Worm (Caenorhabditis elegans) whole organism, mixed stage, embryonic: Measurements from ENCODE around the gene asp-19.

Experiments used
- M03D4.4 ChIP-seq: sonication (generic microtip); optimal IDR thresholded peaks from 2 replicates; lab custom pipeline; 2017; ENCODE audit warnings: mild to moderate bottlenecking, missing genetic modification characterization, missing compliant biosample characterization
- bed-3 ChIP-seq: fragments of 200-800 bp; sonication (Bioruptor generic); optimal IDR thresholded peaks from 3 replicates; lab custom pipeline; 2018; ENCODE audit warnings: mild to moderate bottlenecking, missing genetic modification characterization, moderate library complexity, missing compliant biosample characterization
- ceh-39 ChIP-seq: fragments of 150-350 bp; optimal IDR thresholded peaks from 2 replicates; lab custom pipeline; 2014; ENCODE audit warnings: missing biosample characterization, missing genetic modification characterization
- ceh-43 ChIP-seq: fragments of 200-800 bp; sonication (Bioruptor generic); optimal IDR thresholded peaks from 2 replicates; lab custom pipeline; 2018; ENCODE audit warnings: mild to moderate bottlenecking, missing genetic modification characterization, moderate library complexity, missing compliant biosample characterization
- ceh-83 ChIP-seq: fragments of 200-800 bp; sonication (Bioruptor generic); optimal IDR thresholded peaks from 2 replicates; lab custom pipeline; 2018; ENCODE audit warnings: mild to moderate bottlenecking, missing genetic modification characterization, missing compliant biosample characterization
- cnd-1 ChIP-seq: fragments of 200-800 bp; sonication (Bioruptor generic); optimal IDR thresholded peaks from 2 replicates; lab custom pipeline; 2018; ENCODE audit warnings: mild to moderate bottlenecking, missing genetic modification characterization, missing compliant biosample characterization
- drap-1 ChIP-seq: fragments of 200-800 bp; sonication (Bioruptor generic); optimal IDR thresholded peaks from 3 replicates; lab custom pipeline; 2018; ENCODE audit warnings: mild to moderate bottlenecking, missing genetic modification characterization, missing compliant biosample characterization
- elt-1 ChIP-seq: sonication (generic microtip); optimal IDR thresholded peaks from 2 replicates; lab custom pipeline; 2017; ENCODE audit warnings: missing genetic modification characterization, mild to moderate bottlenecking, missing compliant biosample characterization, antibody characterized with exemption, moderate library complexity, borderline replicate concordance; ENCODE audit not compliant: insufficient read depth
- elt-3 ChIP-seq: fragments of 150-350 bp; optimal IDR thresholded peaks from 2 replicates; lab custom pipeline; 2014; ENCODE audit warnings: missing biosample characterization, missing genetic modification characterization
- flh-1 ChIP-seq: fragments of 200-800 bp; sonication (Bioruptor generic); optimal IDR thresholded peaks from 2 replicates; lab custom pipeline; 2018; ENCODE audit warnings: mild to moderate bottlenecking, missing genetic modification characterization, moderate library complexity, missing compliant biosample characterization
- ham-2 ChIP-seq: fragments of 200-800 bp; sonication (Bioruptor generic); optimal IDR thresholded peaks from 2 replicates; lab custom pipeline; 2018; ENCODE audit warnings: mild to moderate bottlenecking, missing genetic modification characterization, missing compliant biosample characterization
- hlh-1 ChIP-seq: fragments of 150-350 bp; optimal IDR thresholded peaks from 2 replicates; lab custom pipeline; 2014; ENCODE audit warnings: missing biosample characterization, missing genetic modification reagents, missing genetic modification characterization
- lin-13 ChIP-seq: fragments of 150-350 bp; optimal IDR thresholded peaks from 2 replicates; lab custom pipeline; 2014; ENCODE audit warnings: missing biosample characterization, missing genetic modification characterization
- lin-32 ChIP-seq: fragments of 200-800 bp; sonication (Bioruptor generic); optimal IDR thresholded peaks from 2 replicates; lab custom pipeline; 2018; ENCODE audit warnings: mild to moderate bottlenecking, missing genetic modification characterization, missing compliant biosample characterization
- lsy-2 ChIP-seq: fragments of 150-350 bp; optimal IDR thresholded peaks from 2 replicates; lab custom pipeline; 2014; ENCODE audit warnings: missing biosample characterization, missing genetic modification characterization
- mep-1 ChIP-seq: fragments of 150-350 bp; optimal IDR thresholded peaks from 2 replicates; lab custom pipeline; 2017; ENCODE audit warnings: missing biosample characterization, missing genetic modification reagents, missing genetic modification characterization, inconsistent platforms
- mls-2 ChIP-seq: sonication (generic microtip); optimal IDR thresholded peaks from 2 replicates; lab custom pipeline; 2016; ENCODE audit warnings: mild to moderate bottlenecking, missing genetic modification characterization, moderate library complexity, missing compliant biosample characterization
- nhr-2 ChIP-seq: fragments of 150-350 bp; optimal IDR thresholded peaks from 2 replicates; lab custom pipeline; 2014; ENCODE audit warnings: missing biosample characterization, missing genetic modification characterization
- nhr-28 ChIP-seq: fragments of 150-350 bp; optimal IDR thresholded peaks from 2 replicates; lab custom pipeline; 2014; ENCODE audit warnings: missing biosample characterization, missing genetic modification characterization
- pha-4 ChIP-seq: fragments of 150-350 bp; optimal IDR thresholded peaks from 2 replicates; lab custom pipeline; 2018; ENCODE audit warnings: missing biosample characterization, missing genetic modification reagents, missing genetic modification characterization
- sem-2 ChIP-seq: fragments of 200-800 bp; sonication (Bioruptor generic); optimal IDR thresholded peaks from 2 replicates; lab custom pipeline; 2018; ENCODE audit warnings: mild to moderate bottlenecking, missing genetic modification characterization, missing compliant biosample characterization
- sptf-1 ChIP-seq: sonication (generic microtip); optimal IDR thresholded peaks from 2 replicates; lab custom pipeline; 2017; ENCODE audit warnings: mild to moderate bottlenecking, missing genetic modification characterization, moderate library complexity, missing compliant biosample characterization
- tbx-8 ChIP-seq: fragments of 200-800 bp; sonication (Bioruptor generic); optimal IDR thresholded peaks from 2 replicates; lab custom pipeline; 2018; ENCODE audit warnings: mild to moderate bottlenecking, missing genetic modification characterization, moderate library complexity, missing compliant biosample characterization
- unc-120 ChIP-seq: sonication (generic microtip); optimal IDR thresholded peaks from 2 replicates; lab custom pipeline; 2017; ENCODE audit warnings: missing genetic modification characterization, missing compliant biosample characterization; ENCODE audit not compliant: poor library complexity, severe bottlenecking
- unc-39 ChIP-seq: fragments of 150-350 bp; optimal IDR thresholded peaks from 2 replicates; lab custom pipeline; 2014; ENCODE audit warnings: missing biosample characterization, missing genetic modification characterization
- unc-62 ChIP-seq: fragments of 150-350 bp; optimal IDR thresholded peaks from 2 replicates; lab custom pipeline; 2014; ENCODE audit warnings: missing biosample characterization, missing genetic modification reagents, missing genetic modification characterization
- zip-8 ChIP-seq: fragments of 150-350 bp; optimal IDR thresholded peaks from 2 replicates; lab custom pipeline; 2014; ENCODE audit warnings: missing biosample characterization, missing genetic modification characterization
- ztf-11 ChIP-seq: fragments of 150-350 bp; optimal IDR thresholded peaks from 2 replicates; lab custom pipeline; 2014; ENCODE audit warnings: missing biosample characterization, missing genetic modification characterization

The asp-19 gene

ce11 chrV:18723604-18724003 is 5.6 kb downstream of the asp-19 start (continued):
- TF ChIP-seq lin-32 (GFP tag; lab: Kevin White, UChicago): peak; percentile 3

- TF ChIP-seq sem-2 (GFP tag; lab: Kevin White, UChicago) (no peak), lsy-2 (tag; lab: Kevin White, UChicago) (no peak), lin-13 (tag; lab: Kevin White, UChicago) (no peak), tbx-8 (GFP tag; lab: Kevin White, UChicago) (no peak), ceh-83 (no peak), hlh-1 (no peak), elt-1 (tag; lab: Kevin White, UChicago) (no peak), drap-1 (GFP tag; lab: Kevin White, UChicago) (no peak), ztf-11 (tag; lab: Kevin White, UChicago) (no peak), ceh-39 (tag; lab: Kevin White, UChicago) (no peak), nhr-2 (tag; lab: Kevin White, UChicago) (no peak)
Observed at ce11 chrV:18722510-18723299, 6.5 kb downstream of the asp-19 start.

ce11 chrV:18721873-18722272 is 7.3 kb downstream of the asp-19 start:
- TF ChIP-seq unc-120 (no peak), zip-8 (tag; lab: Kevin White, UChicago) (no peak), elt-1 (tag; lab: Kevin White, UChicago) (no peak), lin-32 (GFP tag; lab: Kevin White, UChicago) (no peak), sem-2 (GFP tag; lab: Kevin White, UChicago) (no peak), elt-3 (tag; lab: Kevin White, UChicago) (no peak)

- peak; percentile 78 for TF ChIP-seq tbx-8 (GFP tag; lab: Kevin White, UChicago)
- TF ChIP-seq drap-1 (GFP tag; lab: Kevin White, UChicago): no peak
- TF ChIP-seq lin-32 (GFP tag; lab: Kevin White, UChicago): no peak
- no peak for TF ChIP-seq bed-3 (GFP tag; lab: Kevin White, UChicago)
- TF ChIP-seq unc-39: peak; percentile 48
- TF ChIP-seq sptf-1 (tag; lab: Kevin White, UChicago): no peak
- TF ChIP-seq mls-2: peak; percentile 40
- no peak for TF ChIP-seq nhr-28
- no peak for TF ChIP-seq lsy-2 (tag; lab: Kevin White, UChicago)
- no peak for TF ChIP-seq ceh-43
- TF ChIP-seq M03D4.4: peak; percentile 28
- peak; percentile 63 for TF ChIP-seq cnd-1 (tag; lab: Kevin White, UChicago)
- TF ChIP-seq ham-2 (GFP tag; lab: Kevin White, UChicago): no peak
- TF ChIP-seq mep-1 (tag; lab: Kevin White, UChicago): no peak
- TF ChIP-seq hlh-1: peak; percentile 4
- TF ChIP-seq, all 35 proteins: peak for 6
Observed at ce11 chrV:18719956-18720489, 9.2 kb downstream of the asp-19 start, which contains the start of gene Y17D7C.2. Gene Y17D7C.2, minus strand, starts transcription at chrV:18719987.

- no peak for TF ChIP-seq pha-4 (tag; lab: Kevin White, UChicago)
- TF ChIP-seq hlh-1: no peak
- TF ChIP-seq M03D4.4: no peak
- TF ChIP-seq flh-1: no peak
- no peak for TF ChIP-seq unc-39
Observed at ce11 chrV:18719412-18719811, 9.8 kb downstream of the asp-19 start.

ce11 chrV:18712118-18712517 is 17.1 kb downstream of the asp-19 start:
- TF ChIP-seq ceh-39 (tag; lab: Kevin White, UChicago) (no peak), cnd-1 (tag; lab: Kevin White, UChicago) (peak; percentile 36), unc-39 (peak; percentile 46), ceh-83 (peak; percentile 34), lsy-2 (tag; lab: Kevin White, UChicago) (no peak), unc-62 (GFP tag; lab: Kevin White, UChicago) (no peak)
